Worm (Caenorhabditis elegans) whole organism, young adult: Measurements from ENCODE around the gene sra-8.

Experiments used
- F55B11.4 ChIP-seq: sonication (generic microtip); optimal IDR thresholded peaks from 2 replicates; lab custom pipeline; 2016; ENCODE audit warnings: missing compliant biosample characterization, missing genetic modification characterization, borderline replicate concordance; ENCODE audit not compliant: insufficient read depth
- ceh-58 ChIP-seq: fragments of 200-800 bp; sonication (Bioruptor generic); IDR thresholded peaks from 2 replicates; pipeline ENCODE4 v1.3.6; 2022; ENCODE audit warnings: missing genetic modification characterization, missing compliant biosample characterization
- nfya-1 ChIP-seq: sonication (generic microtip); optimal IDR thresholded peaks from 2 replicates; lab custom pipeline; 2017; ENCODE audit warnings: antibody characterized with exemption, missing compliant biosample characterization, missing genetic modification characterization, borderline replicate concordance; ENCODE audit not compliant: insufficient read depth
- xnd-1 ChIP-seq: sonication (generic microtip); optimal IDR thresholded peaks from 2 replicates; lab custom pipeline; 2016; ENCODE audit warnings: missing genotype, missing genetic modification reagents, missing genetic modification characterization, missing compliant biosample characterization

DNA sequence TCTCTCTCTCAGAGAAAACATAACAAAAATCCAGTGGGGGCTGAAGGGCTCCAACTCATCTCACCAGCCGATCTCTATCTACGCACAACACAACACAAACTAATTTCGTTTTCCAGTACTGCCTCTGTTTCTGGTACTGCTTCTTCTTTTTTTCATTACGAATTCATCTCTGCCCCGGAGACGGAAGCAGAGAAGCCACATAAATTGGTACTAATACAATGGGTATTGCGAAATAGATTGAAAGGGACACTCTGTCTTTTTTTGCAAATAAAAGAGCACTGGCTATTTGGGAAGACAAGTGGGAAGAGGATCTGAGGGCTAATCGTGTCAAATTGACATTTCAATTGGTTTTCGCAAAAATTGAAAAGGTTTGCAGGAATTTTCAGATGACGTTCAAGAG, 40.2 kb upstream of the sra-8 start:
- TF ChIP-seq xnd-1 (tag; lab: Kevin White, UChicago) (no peak), F55B11.4 (no peak), nfya-1 (tag; lab: Kevin White, UChicago) (no peak), ceh-58 (no peak)
